Fruit fly (Drosophila melanogaster) whole organism, embryonic: ENCODE results near the gene CtsF.

Experiments used
- Blimp-1 ChIP-seq: fragments of 200-800 bp; sonication (Bioruptor generic); optimal IDR thresholded peaks from 3 replicates; lab custom pipeline; 2018; ENCODE audit warnings: missing biosample characterization, missing genetic modification characterization, mild to moderate bottlenecking, moderate library complexity, missing genetic modification reagents
- C15 ChIP-seq: fragments of 200-800 bp; sonication (Bioruptor generic); IDR thresholded peaks from 3 replicates; pipeline ENCODE4 v1.3.6; 2022; ENCODE audit warnings: missing biosample characterization, missing genetic modification characterization
- CG10209 ChIP-seq: fragments of 200-800 bp; sonication (Bioruptor generic); optimal IDR thresholded peaks from 3 replicates; lab custom pipeline; 2017; ENCODE audit warnings: missing biosample characterization, mild to moderate bottlenecking, missing genetic modification characterization, missing genetic modification reagents
- CG10321 ChIP-seq: fragments of 200-800 bp; sonication (Bioruptor generic); IDR thresholded peaks from 2 replicates; pipeline ENCODE4 v1.3.6; 2022; ENCODE audit warnings: missing biosample characterization, missing genetic modification characterization
- CG11696 ChIP-seq: fragments of 200-800 bp; sonication (Bioruptor generic); IDR thresholded peaks from 2 replicates; pipeline ENCODE4 v1.3.6; 2022; ENCODE audit warnings: missing biosample characterization, missing genetic modification characterization
- CG12391 ChIP-seq: fragments of 200-800 bp; sonication (Bioruptor generic); optimal IDR thresholded peaks from 3 replicates; lab custom pipeline; 2018; ENCODE audit warnings: missing biosample characterization, mild to moderate bottlenecking, missing genetic modification characterization, moderate library complexity
- CG13894 ChIP-seq: fragments of 200-800 bp; sonication (Bioruptor generic); optimal IDR thresholded peaks from 3 replicates; lab custom pipeline; 2018; ENCODE audit warnings: missing biosample characterization, mild to moderate bottlenecking, missing genetic modification characterization, moderate library complexity
- CG14014 ChIP-seq: fragments of 200-800 bp; sonication (Bioruptor generic); IDR thresholded peaks from 2 replicates; pipeline ENCODE4 v1.3.6; 2022; ENCODE audit warnings: missing biosample characterization, missing genetic modification characterization
- CG14050 ChIP-seq: fragments of 200-800 bp; sonication (Bioruptor generic); IDR thresholded peaks from 3 replicates; pipeline ENCODE4 v1.3.6; 2022; ENCODE audit warnings: missing biosample characterization, missing genetic modification characterization
- CG14441 ChIP-seq: fragments of 200-800 bp; sonication (Bioruptor generic); IDR thresholded peaks from 2 replicates; pipeline ENCODE4 v1.3.6; 2022; ENCODE audit warnings: missing biosample characterization, missing genetic modification characterization
- CG15011 ChIP-seq: fragments of 200-800 bp; sonication (Bioruptor generic); optimal IDR thresholded peaks from 3 replicates; lab custom pipeline; 2018; ENCODE audit warnings: missing biosample characterization, mild to moderate bottlenecking, missing genetic modification characterization
- CG15696 ChIP-seq: fragments of 200-800 bp; sonication (Bioruptor generic); optimal IDR thresholded peaks from 2 replicates; lab custom pipeline; 2019; ENCODE audit warnings: missing biosample characterization, mild to moderate bottlenecking, missing genetic modification characterization, moderate library complexity
- CG17361 ChIP-seq: fragments of 200-800 bp; sonication (Bioruptor generic); IDR thresholded peaks from 3 replicates; pipeline ENCODE4 v1.3.6; 2022; ENCODE audit warnings: missing biosample characterization, missing genetic modification characterization
- CG17829 ChIP-seq: fragments of 200-800 bp; optimal IDR thresholded peaks from 2 replicates; lab custom pipeline; 2019; ENCODE audit warnings: missing biosample characterization, mild to moderate bottlenecking, missing genetic modification characterization, moderate library complexity
- CG18599 ChIP-seq: fragments of 200-800 bp; sonication (Bioruptor generic); optimal IDR thresholded peaks from 3 replicates; lab custom pipeline; 2017; ENCODE audit warnings: missing biosample characterization, missing genetic modification characterization, mild to moderate bottlenecking, moderate library complexity, missing genetic modification reagents
- CG32767 ChIP-seq: fragments of 200-800 bp; sonication (Bioruptor generic); IDR thresholded peaks from 2 replicates; pipeline ENCODE4 v1.3.6; 2022; ENCODE audit warnings: missing biosample characterization, missing genetic modification characterization
- CG3407 ChIP-seq: fragments of 200-800 bp; sonication (Bioruptor generic); optimal IDR thresholded peaks from 2 replicates; lab custom pipeline; 2018; ENCODE audit warnings: missing biosample characterization, mild to moderate bottlenecking, missing genetic modification characterization
- CG6689 ChIP-seq: fragments of 200-800 bp; sonication (Bioruptor generic); IDR thresholded peaks from 2 replicates; pipeline ENCODE4 v1.3.6; 2022; ENCODE audit warnings: missing biosample characterization, missing genetic modification characterization
- CG7745 ChIP-seq: fragments of 200-800 bp; sonication (Bioruptor generic); optimal IDR thresholded peaks from 2 replicates; lab custom pipeline; 2018; ENCODE audit warnings: missing biosample characterization, mild to moderate bottlenecking, missing genetic modification characterization, moderate library complexity
- CG7987 ChIP-seq: fragments of 200-800 bp; sonication (Bioruptor generic); optimal IDR thresholded peaks from 2 replicates; lab custom pipeline; 2018; ENCODE audit warnings: missing biosample characterization, mild to moderate bottlenecking, missing genetic modification characterization, moderate library complexity
- CG9876 ChIP-seq: fragments of 200-800 bp; sonication (Bioruptor generic); optimal IDR thresholded peaks from 2 replicates; lab custom pipeline; 2016; ENCODE audit warnings: missing biosample characterization, missing genetic modification characterization
- CoRest ChIP-seq: fragments of 200-800 bp; sonication (Bioruptor generic); optimal IDR thresholded peaks from 3 replicates; lab custom pipeline; 2018; ENCODE audit warnings: missing biosample characterization, mild to moderate bottlenecking, missing genetic modification characterization, moderate library complexity
- D19B ChIP-seq: fragments of 200-800 bp; sonication (Bioruptor generic); optimal IDR thresholded peaks from 2 replicates; lab custom pipeline; 2017; ENCODE audit warnings: missing biosample characterization, mild to moderate bottlenecking, missing genetic modification characterization
- Dbx ChIP-seq: fragments of 200-800 bp; sonication (Bioruptor generic); IDR thresholded peaks from 3 replicates; pipeline ENCODE4 v1.3.6; 2022; ENCODE audit warnings: missing biosample characterization, missing genetic modification characterization
- Dp ChIP-seq: fragments of 200-800 bp; sonication (Bioruptor generic); optimal IDR thresholded peaks from 2 replicates; lab custom pipeline; 2018; ENCODE audit warnings: missing biosample characterization, mild to moderate bottlenecking, missing genetic modification characterization, moderate library complexity
- Drgx ChIP-seq: fragments of 200-800 bp; sonication (Bioruptor generic); IDR thresholded peaks from 2 replicates; pipeline ENCODE4 v1.3.6; 2022; ENCODE audit warnings: missing biosample characterization, missing genetic modification characterization
- Fer3 ChIP-seq: fragments of 200-800 bp; sonication (Bioruptor generic); optimal IDR thresholded peaks from 2 replicates; lab custom pipeline; 2018; ENCODE audit warnings: missing biosample characterization, mild to moderate bottlenecking, missing genetic modification characterization, moderate library complexity
- HLH54F ChIP-seq: fragments of 200-800 bp; sonication (Bioruptor generic); optimal IDR thresholded peaks from 3 replicates; lab custom pipeline; 2016; ENCODE audit warnings: missing biosample characterization, missing genetic modification characterization
- Max ChIP-seq: fragments of 200-800 bp; sonication (Bioruptor generic); optimal IDR thresholded peaks from 2 replicates; lab custom pipeline; 2016; ENCODE audit warnings: missing biosample characterization, mild to moderate bottlenecking, missing genetic modification characterization
- NFAT ChIP-seq: fragments of 200-800 bp; sonication (Bioruptor generic); IDR thresholded peaks from 2 replicates; pipeline ENCODE4 v1.3.6; 2022; ENCODE audit warnings: missing biosample characterization, missing genetic modification characterization
- Poxn ChIP-seq: fragments of 200-800 bp; sonication (Bioruptor generic); IDR thresholded peaks from 2 replicates; pipeline ENCODE4 v1.3.6; 2022; ENCODE audit warnings: missing biosample characterization, missing genetic modification characterization
- TFAM ChIP-seq: fragments of 200-800 bp; sonication (Bioruptor generic); optimal IDR thresholded peaks from 2 replicates; lab custom pipeline; 2017; ENCODE audit warnings: missing biosample characterization, missing genetic modification characterization, inconsistent platforms
- Tbp ChIP-seq: fragments of >200 bp; optimal IDR thresholded peaks from 2 replicates; lab custom pipeline; 2018; ENCODE audit warnings: missing biosample characterization, missing genetic modification characterization
- ap ChIP-seq: fragments of 200-800 bp; sonication (Bioruptor generic); IDR thresholded peaks from 2 replicates; pipeline ENCODE4 v1.3.6; 2022; ENCODE audit warnings: missing biosample characterization, missing genetic modification characterization
- bab2 ChIP-seq: fragments of 200-800 bp; sonication (Bioruptor generic); optimal IDR thresholded peaks from 2 replicates; lab custom pipeline; 2016; ENCODE audit warnings: missing biosample characterization, missing genetic modification characterization
- bigmax ChIP-seq: fragments of 200-800 bp; sonication (Bioruptor generic); optimal IDR thresholded peaks from 2 replicates; lab custom pipeline; 2018; ENCODE audit warnings: missing biosample characterization, mild to moderate bottlenecking, missing genetic modification characterization
- br ChIP-seq: fragments of >200 bp; optimal IDR thresholded peaks from 2 replicates; lab custom pipeline; 2017
- caup ChIP-seq: fragments of 200-800 bp; sonication (Bioruptor generic); optimal IDR thresholded peaks from 3 replicates; lab custom pipeline; 2017; ENCODE audit warnings: missing biosample characterization, mild to moderate bottlenecking, missing genetic modification characterization, moderate library complexity; ENCODE audit not compliant: severe bottlenecking
- dmrt99B ChIP-seq: fragments of 200-800 bp; sonication (Bioruptor generic); optimal IDR thresholded peaks from 2 replicates; lab custom pipeline; 2018; ENCODE audit warnings: missing biosample characterization, mild to moderate bottlenecking, missing genetic modification characterization, moderate library complexity
- eve ChIP-seq, 2 experiments: fragments of >200 bp; optimal IDR thresholded peaks; 2 replicates each; lab custom pipeline; 2017; ENCODE audit warnings: missing biosample characterization in 2 of 2, missing genetic modification characterization in 2 of 2
- fu2 ChIP-seq: fragments of 200-800 bp; sonication (Bioruptor generic); optimal IDR thresholded peaks from 2 replicates; lab custom pipeline; 2016; ENCODE audit warnings: missing biosample characterization, missing genetic modification characterization
- gsb ChIP-seq: fragments of 200-800 bp; sonication (Bioruptor generic); IDR thresholded peaks from 2 replicates; pipeline ENCODE4 v1.3.6; 2022; ENCODE audit warnings: missing biosample characterization, missing genetic modification characterization
- jigr1 ChIP-seq: fragments of 200-800 bp; sonication (Bioruptor generic); IDR thresholded peaks from 3 replicates; pipeline ENCODE4 v1.3.6; 2022; ENCODE audit warnings: missing biosample characterization, missing genetic modification characterization
- mirr ChIP-seq: fragments of 200-800 bp; sonication (Bioruptor generic); optimal IDR thresholded peaks from 3 replicates; lab custom pipeline; 2018; ENCODE audit warnings: missing biosample characterization, mild to moderate bottlenecking, missing genetic modification characterization
- peb ChIP-seq: fragments of 200-800 bp; sonication (Bioruptor generic); IDR thresholded peaks from 2 replicates; pipeline ENCODE4 v1.3.6; 2022; ENCODE audit warnings: missing biosample characterization, missing genetic modification characterization
- sima ChIP-seq: fragments of 200-800 bp; sonication (Bioruptor generic); optimal IDR thresholded peaks from 2 replicates; lab custom pipeline; 2016; ENCODE audit warnings: missing biosample characterization, missing genetic modification characterization
- slbo ChIP-seq: fragments of 200-800 bp; sonication (Bioruptor generic); IDR thresholded peaks from 2 replicates; pipeline ENCODE4 v1.3.6; 2022; ENCODE audit warnings: missing biosample characterization, missing genetic modification characterization
- ttk ChIP-seq: fragments of 200-800 bp; sonication (Bioruptor generic); IDR thresholded peaks from 2 replicates; pipeline ENCODE4 v2.1.2; 2022; ENCODE audit warnings: missing biosample characterization, missing genetic modification characterization
- unpg ChIP-seq: fragments of 200-800 bp; sonication (Bioruptor generic); optimal IDR thresholded peaks from 3 replicates; lab custom pipeline; 2018; ENCODE audit warnings: missing biosample characterization, mild to moderate bottlenecking, missing genetic modification characterization, moderate library complexity
- vnd ChIP-seq: fragments of 200-800 bp; sonication (Bioruptor generic); IDR thresholded peaks from 3 replicates; pipeline ENCODE4 v1.3.6; 2022; ENCODE audit warnings: missing biosample characterization, missing genetic modification characterization; ENCODE audit not compliant: partially characterized antibody
- wek ChIP-seq: fragments of 200-800 bp; sonication (Bioruptor generic); optimal IDR thresholded peaks from 3 replicates; lab custom pipeline; 2018; ENCODE audit warnings: missing biosample characterization, mild to moderate bottlenecking, missing genetic modification characterization, moderate library complexity

Gene CtsF

DNA sequence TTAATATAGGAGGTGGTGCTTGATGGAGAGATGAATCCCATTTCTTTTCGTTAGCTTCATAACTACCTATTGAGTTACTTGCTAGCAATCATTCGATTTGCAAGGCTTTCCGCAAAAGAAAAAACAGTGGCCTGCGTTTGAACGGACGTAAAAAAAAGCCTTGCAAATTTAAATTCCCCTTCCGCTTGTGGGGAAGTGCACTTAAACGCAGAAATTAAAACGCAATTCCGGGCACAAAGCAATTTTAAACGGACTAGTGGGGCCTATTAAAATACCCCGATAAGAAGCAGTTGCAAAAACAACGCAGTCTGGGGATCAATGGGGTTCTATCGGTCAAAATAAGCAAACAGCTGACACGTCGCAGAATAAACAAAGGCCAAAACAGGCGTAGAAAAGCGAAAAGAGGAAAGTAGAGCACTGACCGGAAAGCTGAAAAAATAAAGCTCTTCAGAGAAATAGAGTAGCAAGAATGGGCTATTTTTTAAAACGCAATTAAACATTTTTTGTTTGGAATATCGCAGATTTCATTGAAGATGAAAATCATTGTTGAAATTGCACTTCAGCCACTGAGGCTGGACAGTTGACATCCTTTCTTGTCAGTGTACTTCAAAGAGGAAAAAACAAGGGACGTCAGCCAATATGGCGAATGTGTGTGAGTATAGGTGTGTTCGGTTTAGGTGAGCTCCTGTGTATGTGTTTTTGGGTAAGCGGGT lies 859 bp downstream of the CtsF start (continued):
- TF ChIP-seq CG14014 (GFP tag; lab: Robert Waterston, UW) (no peak), CG32767 (GFP tag; lab: Robert Waterston, UW) (no peak), Dbx (GFP tag; lab: Robert Waterston, UW) (0 out of 3 replicates have a peak, but pooled peaks have one; percentile 15), ap (no peak), TFAM (GFP tag; lab: Kevin White, UChicago) (no peak), CoRest (tag; lab: Kevin White, UChicago) (no peak), Drgx (peak; percentile 46), CG15011 (no peak), gsb (GFP tag; lab: Robert Waterston, UW) (no peak), unpg (GFP tag; lab: Kevin White, UChicago) (no peak), Fer3 (tag; lab: Kevin White, UChicago) (no peak), bab2 (GFP tag; lab: Kevin White, UChicago) (no peak), CG17361 (GFP tag; lab: Robert Waterston, UW) (no peak), fu2 (GFP tag; lab: Kevin White, UChicago) (no peak), peb (no peak), CG18599 (GFP tag; lab: Kevin White, UChicago) (no peak), dmrt99B (tag; lab: Kevin White, UChicago) (peak; percentile 9), CG9876 (GFP tag; lab: Kevin White, UChicago) (no peak), CG7745 (tag; lab: Kevin White, UChicago) (no peak), CG3407 (GFP tag; lab: Kevin White, UChicago) (no peak), CG12391 (tag; lab: Kevin White, UChicago) (no peak), CG6689 (GFP tag; lab: Robert Waterston, UW) (no peak), Poxn (GFP tag; lab: Robert Waterston, UW) (no peak), NFAT (GFP tag; lab: Robert Waterston, UW) (no peak), slbo (GFP tag; lab: Robert Waterston, UW) (no peak), bigmax (GFP tag; lab: Kevin White, UChicago) (no peak), caup (GFP tag; lab: Kevin White, UChicago) (no peak), Tbp (no peak), br (lab: Kevin White, UChicago) (no peak), CG10209 (GFP tag; lab: Kevin White, UChicago) (no peak), CG7987 (GFP tag; lab: Kevin White, UChicago) (no peak), C15 (GFP tag; lab: Robert Waterston, UW) (no peak), CG14050 (GFP tag; lab: Robert Waterston, UW) (no peak), HLH54F (GFP tag; lab: Kevin White, UChicago) (no peak), mirr (GFP tag; lab: Kevin White, UChicago) (no peak), ttk (GFP tag; lab: Robert Waterston, UW) (no peak), Dp (GFP tag; lab: Kevin White, UChicago) (no peak), CG13894 (tag; lab: Kevin White, UChicago) (no peak), CG14441 (GFP tag; lab: Robert Waterston, UW) (no peak), CG15696 (no peak), CG17829 (tag; lab: Kevin White, UChicago) (no peak), sima (no peak), CG11696 (GFP tag; lab: Robert Waterston, UW) (no peak), D19B (no peak), eve (GFP tag; optimal IDR thresholded peaks at IDR 0.05; lab: Kevin White, UChicago) (no peak), wek (GFP tag; lab: Kevin White, UChicago) (no peak), Max (no peak), vnd (GFP tag; lab: Robert Waterston, UW) (no peak), jigr1 (GFP tag; lab: Robert Waterston, UW) (no peak), Blimp-1 (no peak), CG10321 (GFP tag; lab: Robert Waterston, UW) (no peak)
